Worm (Caenorhabditis elegans): ENCODE results near the gene T02B11.3.

- TF ChIP-seq ccch-3 (GFP tag; optimal IDR thresholded peaks at IDR 0.05) = no peak
- TF ChIP-seq nfya-1 (tag; optimal IDR thresholded peaks at IDR 0.05; ENCODE audit: borderline replicate concordance, insufficient read depth) = no peak
- TF ChIP-seq unc-62 (GFP tag; optimal IDR thresholded peaks at IDR 0.05) = no peak
Measured at ce11 chrV:878567-878966, 11.9 kb upstream of the T02B11.3 start, which contains the start of gene T02B11.8.
